Fruit fly (Drosophila melanogaster) whole organism, embryonic: ENCODE results near the gene CG8236.

ENCODE experiments used
- ATbp ChIP-seq: fragments of 200-800 bp; sonication (Bioruptor generic); optimal IDR thresholded peaks from 2 replicates; lab custom pipeline; 2017; ENCODE audit warnings: missing biosample characterization, mild to moderate bottlenecking, missing genetic modification characterization, missing genetic modification reagents
- Atf-2 ChIP-seq: fragments of 200-800 bp; sonication (Bioruptor generic); optimal IDR thresholded peaks from 2 replicates; lab custom pipeline; 2016; ENCODE audit warnings: missing biosample characterization, missing genetic modification characterization
- Atf6 ChIP-seq: fragments of 200-800 bp; sonication (Bioruptor generic); IDR thresholded peaks from 2 replicates; pipeline ENCODE4 v1.3.6; 2022; ENCODE audit warnings: missing biosample characterization, missing genetic modification characterization
- CG10267 ChIP-seq: fragments of 200-800 bp; sonication (Bioruptor generic); optimal IDR thresholded peaks from 2 replicates; lab custom pipeline; 2018; ENCODE audit warnings: missing biosample characterization, mild to moderate bottlenecking, missing genetic modification characterization, moderate library complexity
- CG12299 ChIP-seq: fragments of 200-800 bp; sonication (Bioruptor generic); optimal IDR thresholded peaks from 2 replicates; lab custom pipeline; 2018; ENCODE audit warnings: missing biosample characterization, mild to moderate bottlenecking, missing genetic modification characterization
- CG1233 ChIP-seq: fragments of 200-800 bp; sonication (Bioruptor generic); optimal IDR thresholded peaks from 4 replicates; lab custom pipeline; 2018; ENCODE audit warnings: missing biosample characterization, mild to moderate bottlenecking, missing genetic modification characterization
- CG14014 ChIP-seq: fragments of 200-800 bp; sonication (Bioruptor generic); IDR thresholded peaks from 2 replicates; pipeline ENCODE4 v1.3.6; 2022; ENCODE audit warnings: missing biosample characterization, missing genetic modification characterization
- CG14860 ChIP-seq: fragments of 200-800 bp; sonication (Bioruptor generic); IDR thresholded peaks from 3 replicates; pipeline ENCODE4 v1.3.6; 2022; ENCODE audit warnings: missing biosample characterization, missing genetic modification characterization; ENCODE audit not compliant: partially characterized antibody
- CG15479 ChIP-seq: fragments of 200-800 bp; sonication (Bioruptor generic); optimal IDR thresholded peaks from 3 replicates; lab custom pipeline; 2019; ENCODE audit warnings: missing biosample characterization, mild to moderate bottlenecking, missing genetic modification characterization, moderate library complexity
- CG17359 ChIP-seq: fragments of 200-800 bp; sonication (Bioruptor generic); optimal IDR thresholded peaks from 3 replicates; lab custom pipeline; 2018; ENCODE audit warnings: missing biosample characterization, mild to moderate bottlenecking, missing genetic modification characterization, moderate library complexity
- CG18599 ChIP-seq: fragments of 200-800 bp; sonication (Bioruptor generic); optimal IDR thresholded peaks from 3 replicates; lab custom pipeline; 2017; ENCODE audit warnings: missing biosample characterization, missing genetic modification characterization, mild to moderate bottlenecking, moderate library complexity, missing genetic modification reagents
- CG2120 ChIP-seq: fragments of 200-800 bp; sonication (Bioruptor generic); optimal IDR thresholded peaks from 3 replicates; lab custom pipeline; 2016; ENCODE audit warnings: missing biosample characterization, missing genetic modification characterization
- CG31224 ChIP-seq: fragments of 200-800 bp; sonication (Bioruptor generic); IDR thresholded peaks from 2 replicates; pipeline ENCODE4 v1.3.6; 2022; ENCODE audit warnings: missing biosample characterization, missing genetic modification characterization
- CG32772 ChIP-seq: fragments of 200-800 bp; sonication (Bioruptor generic); IDR thresholded peaks from 2 replicates; pipeline ENCODE4 v1.3.6; 2022; ENCODE audit warnings: missing biosample characterization, missing genetic modification characterization
- CG6689 ChIP-seq: fragments of 200-800 bp; sonication (Bioruptor generic); IDR thresholded peaks from 2 replicates; pipeline ENCODE4 v1.3.6; 2022; ENCODE audit warnings: missing biosample characterization, missing genetic modification characterization
- CG7357 ChIP-seq: fragments of 200-800 bp; sonication (Bioruptor generic); IDR thresholded peaks from 3 replicates; pipeline ENCODE4 v1.3.6; 2022; ENCODE audit warnings: missing biosample characterization, missing genetic modification characterization
- CG9437 ChIP-seq: fragments of 200-800 bp; sonication (Bioruptor generic); optimal IDR thresholded peaks from 2 replicates; lab custom pipeline; 2018; ENCODE audit warnings: missing biosample characterization, mild to moderate bottlenecking, missing genetic modification characterization
- CG9727 ChIP-seq: fragments of 200-800 bp; sonication (Bioruptor generic); optimal IDR thresholded peaks from 3 replicates; lab custom pipeline; 2017; ENCODE audit warnings: missing biosample characterization, mild to moderate bottlenecking, missing genetic modification characterization
- Dbx ChIP-seq: fragments of 200-800 bp; sonication (Bioruptor generic); IDR thresholded peaks from 3 replicates; pipeline ENCODE4 v1.3.6; 2022; ENCODE audit warnings: missing biosample characterization, missing genetic modification characterization
- Dip3 ChIP-seq: fragments of 200-800 bp; sonication (Bioruptor generic); optimal IDR thresholded peaks from 3 replicates; lab custom pipeline; 2016; ENCODE audit warnings: missing biosample characterization, missing genetic modification characterization
- Fer3 ChIP-seq: fragments of 200-800 bp; sonication (Bioruptor generic); optimal IDR thresholded peaks from 2 replicates; lab custom pipeline; 2018; ENCODE audit warnings: missing biosample characterization, mild to moderate bottlenecking, missing genetic modification characterization, moderate library complexity
- HHEX ChIP-seq: fragments of 200-800 bp; sonication (Bioruptor generic); optimal IDR thresholded peaks from 3 replicates; lab custom pipeline; 2017; ENCODE audit warnings: missing biosample characterization, mild to moderate bottlenecking, missing genetic modification characterization, missing genetic modification reagents
- Hmr ChIP-seq: fragments of 200-800 bp; sonication (Bioruptor generic); optimal IDR thresholded peaks from 3 replicates; lab custom pipeline; 2017; ENCODE audit warnings: mild to moderate bottlenecking, missing biosample characterization, missing genetic modification reagents, missing genetic modification characterization
- Med ChIP-seq: fragments of 200-800 bp; sonication (Bioruptor generic); peaks from one replicate; lab custom pipeline; 2016; ENCODE audit warnings: missing biosample characterization, missing genetic modification characterization, mild to moderate bottlenecking, inconsistent platforms, moderate library complexity
- Mes4 ChIP-seq: fragments of 200-800 bp; sonication (Bioruptor generic); optimal IDR thresholded peaks from 2 replicates; lab custom pipeline; 2016; ENCODE audit warnings: missing biosample characterization, missing genetic modification characterization
- Neu2 ChIP-seq: fragments of 200-800 bp; sonication (Bioruptor generic); optimal IDR thresholded peaks from 3 replicates; lab custom pipeline; 2016; ENCODE audit warnings: missing biosample characterization, missing genetic modification characterization, borderline replicate concordance
- Rfx ChIP-seq: fragments of 200-800 bp; sonication (Bioruptor generic); IDR thresholded peaks from 2 replicates; pipeline ENCODE4 v1.3.6; 2022; ENCODE audit warnings: missing biosample characterization, missing genetic modification characterization
- Sin3A ChIP-seq: fragments of >200 bp; optimal IDR thresholded peaks from 2 replicates; lab custom pipeline; 2018
- bcd ChIP-seq: fragments of 200-800 bp; sonication (Bioruptor generic); optimal IDR thresholded peaks from 2 replicates; lab custom pipeline; 2017; ENCODE audit warnings: missing biosample characterization, mild to moderate bottlenecking, missing genetic modification characterization
- cg ChIP-seq: fragments of 200-800 bp; sonication (Bioruptor generic); optimal IDR thresholded peaks from 3 replicates; lab custom pipeline; 2019; ENCODE audit warnings: missing biosample characterization, mild to moderate bottlenecking, missing genetic modification characterization, moderate library complexity
- corto ChIP-seq: fragments of 200-800 bp; sonication (Bioruptor generic); optimal IDR thresholded peaks from 2 replicates; lab custom pipeline; 2016; ENCODE audit warnings: missing biosample characterization, mild to moderate bottlenecking, missing genetic modification characterization, moderate library complexity
- cwo ChIP-seq: fragments of 200-800 bp; sonication (Bioruptor generic); optimal IDR thresholded peaks from 3 replicates; lab custom pipeline; 2017; ENCODE audit warnings: missing biosample characterization, missing genetic modification characterization, mild to moderate bottlenecking, moderate library complexity, missing genetic modification reagents
- emc ChIP-seq: fragments of 200-800 bp; sonication (Bioruptor generic); optimal IDR thresholded peaks from 2 replicates; lab custom pipeline; 2016; ENCODE audit warnings: missing biosample characterization, missing genetic modification characterization
- en ChIP-seq: fragments of 200-800 bp; sonication (Bioruptor generic); optimal IDR thresholded peaks from 2 replicates; lab custom pipeline; 2016; ENCODE audit warnings: missing biosample characterization, missing genetic modification characterization
- ham ChIP-seq: fragments of 200-800 bp; sonication (Bioruptor generic); IDR thresholded peaks from 2 replicates; pipeline ENCODE4 v1.3.6; 2022; ENCODE audit warnings: missing biosample characterization, missing genetic modification characterization
- hkb ChIP-seq, 2 experiments: fragments of 200-800 bp in 1 of 2; fragments of >200 bp in 1 of 2; sonication (Bioruptor generic) in 1 of 2; IDR thresholded peaks in 1 of 2; optimal IDR thresholded peaks in 1 of 2; 2 replicates each; pipeline versions ENCODE4 v1.3.6 to Lab custom; 2017 to 2022; ENCODE audit warnings: missing biosample characterization in 1 of 2, missing genetic modification characterization in 1 of 2
- lbe ChIP-seq: fragments of 200-800 bp; sonication (Bioruptor generic); optimal IDR thresholded peaks from 2 replicates; lab custom pipeline; 2016; ENCODE audit warnings: missing biosample characterization, mild to moderate bottlenecking, missing genetic modification characterization
- lilli ChIP-seq: fragments of 200-800 bp; sonication (Bioruptor generic); optimal IDR thresholded peaks from 3 replicates; lab custom pipeline; 2016; ENCODE audit warnings: missing biosample characterization, missing genetic modification characterization
- mirr ChIP-seq: fragments of 200-800 bp; sonication (Bioruptor generic); optimal IDR thresholded peaks from 3 replicates; lab custom pipeline; 2018; ENCODE audit warnings: missing biosample characterization, mild to moderate bottlenecking, missing genetic modification characterization
- mld ChIP-seq: fragments of 200-800 bp; sonication (Bioruptor generic); IDR thresholded peaks from 3 replicates; pipeline ENCODE4 v1.3.6; 2022; ENCODE audit warnings: missing biosample characterization, missing genetic modification characterization; ENCODE audit not compliant: partially characterized antibody
- nerfin-1 ChIP-seq: fragments of 200-800 bp; sonication (Bioruptor generic); optimal IDR thresholded peaks from 3 replicates; lab custom pipeline; 2019; ENCODE audit warnings: missing biosample characterization, mild to moderate bottlenecking, missing genetic modification characterization, moderate library complexity
- nmo ChIP-seq: fragments of 200-800 bp; sonication (Bioruptor generic); optimal IDR thresholded peaks from 2 replicates; lab custom pipeline; 2018; ENCODE audit warnings: missing biosample characterization, mild to moderate bottlenecking, missing genetic modification characterization, moderate library complexity
- pita ChIP-seq: fragments of 200-800 bp; sonication (Bioruptor generic); optimal IDR thresholded peaks from 2 replicates; lab custom pipeline; 2017; ENCODE audit warnings: missing biosample characterization, mild to moderate bottlenecking, missing genetic modification characterization
- rib ChIP-seq: fragments of 200-800 bp; sonication (Bioruptor generic); IDR thresholded peaks from 2 replicates; pipeline ENCODE4 v1.3.6; 2022; ENCODE audit warnings: missing biosample characterization, missing genetic modification characterization
- seq ChIP-seq: fragments of 200-800 bp; sonication (Bioruptor generic); IDR thresholded peaks from 2 replicates; pipeline ENCODE4 v1.3.6; 2022; ENCODE audit warnings: missing biosample characterization, missing genetic modification characterization
- stc ChIP-seq: fragments of 200-800 bp; sonication (Bioruptor generic); IDR thresholded peaks from 2 replicates; pipeline ENCODE4 v1.3.6; 2022; ENCODE audit warnings: missing biosample characterization, missing genetic modification characterization
- zfh2 ChIP-seq: fragments of 200-800 bp; sonication (Bioruptor generic); optimal IDR thresholded peaks from 2 replicates; lab custom pipeline; 2016; ENCODE audit warnings: missing biosample characterization, missing genetic modification characterization

The CG8236 gene

dm6 chr3R:8747871-8748775 lies 21.1 kb upstream of the CG8236 start:
- TF ChIP-seq CG31224 (GFP tag; lab: Robert Waterston, UW) (0 out of 2 replicates have a peak, but pooled peaks have one; percentile 23), rib (GFP tag; lab: Robert Waterston, UW) (peak; percentile 38; the same call in 1 of the 2 replicates), mld (GFP tag; lab: Robert Waterston, UW) (0 out of 3 replicates have a peak, but pooled peaks have one; percentile 1), nerfin-1 (tag; lab: Kevin White, UChicago) (peak; percentile 97), zfh2 (no peak), Dbx (0 out of 3 replicates have a peak, but pooled peaks have one; percentile 34), hkb (optimal IDR thresholded peaks at IDR 0.05; lab: Kevin White, UChicago) (no peak), hkb (GFP tag; IDR thresholded peaks at IDR 0.05; lab: Robert Waterston, UW) (no peak), Med (peak; percentile 64), Neu2 (GFP tag; lab: Kevin White, UChicago) (no peak), en (no peak), CG14860 (GFP tag; lab: Robert Waterston, UW) (0 out of 3 replicates have a peak, but pooled peaks have one; percentile 2), lilli (GFP tag; lab: Kevin White, UChicago) (peak; percentile 14), ATbp (no peak), CG10267 (tag; lab: Kevin White, UChicago) (no peak), HHEX (GFP tag; lab: Kevin White, UChicago) (peak; percentile 1), bcd (GFP tag; lab: Kevin White, UChicago) (peak; percentile 11), Hmr (GFP tag; lab: Kevin White, UChicago) (peak; percentile 42), Atf6 (GFP tag; lab: Robert Waterston, UW) (0 out of 2 replicates have a peak, but pooled peaks have one; percentile 14), CG14014 (GFP tag; lab: Robert Waterston, UW) (0 out of 2 replicates have a peak, but pooled peaks have one; percentile 10), mirr (no peak), corto (peak; percentile 69), CG17359 (tag; lab: Kevin White, UChicago) (no peak), Fer3 (tag; lab: Kevin White, UChicago) (peak; percentile 21), cwo (GFP tag; lab: Kevin White, UChicago) (peak; percentile 14), Dip3 (GFP tag; lab: Kevin White, UChicago) (no peak), CG1233 (GFP tag; lab: Kevin White, UChicago) (no peak), ham (GFP tag; lab: Robert Waterston, UW) (no peak), stc (GFP tag; lab: Robert Waterston, UW) (0 out of 2 replicates have a peak, but pooled peaks have one; percentile 28), cg (GFP tag; lab: Kevin White, UChicago) (peak; percentile 81), CG12299 (tag; lab: Kevin White, UChicago) (no peak), CG7357 (GFP tag; lab: Robert Waterston, UW) (no peak), CG32772 (no peak), CG2120 (GFP tag; lab: Kevin White, UChicago) (peak; percentile 3), CG9437 (GFP tag; lab: Kevin White, UChicago) (peak; percentile 92), lbe (GFP tag; lab: Kevin White, UChicago) (peak; percentile 28), seq (GFP tag; lab: Robert Waterston, UW) (no peak), CG6689 (GFP tag; lab: Robert Waterston, UW) (no peak), CG15479 (GFP tag; lab: Kevin White, UChicago) (peak; percentile 53), nmo (GFP tag; lab: Kevin White, UChicago) (peak; percentile 10), Sin3A (lab: Kevin White, UChicago) (peak; percentile 9), pita (GFP tag; lab: Kevin White, UChicago) (no peak), emc (GFP tag; lab: Kevin White, UChicago) (no peak), CG9727 (GFP tag; lab: Kevin White, UChicago) (peak; percentile 33), Atf-2 (GFP tag; lab: Kevin White, UChicago) (no peak), Rfx (GFP tag; lab: Robert Waterston, UW) (0 out of 2 replicates have a peak, but pooled peaks have one; percentile 6), CG18599 (GFP tag; lab: Kevin White, UChicago) (peak; percentile 53), Mes4 (GFP tag; lab: Kevin White, UChicago) (no peak)
